Worm (Caenorhabditis elegans) whole organism, L2 larva: ENCODE measurements around the gene Y67D8A.2.

ENCODE experiments used
- F13H6.1 ChIP-seq: sonication (generic microtip); optimal IDR thresholded peaks from 2 replicates; lab custom pipeline; 2016; ENCODE audit warnings: missing genetic modification characterization, missing compliant biosample characterization
- R02D3.7 ChIP-seq: fragments of 150-350 bp; optimal IDR thresholded peaks from 2 replicates; lab custom pipeline; 2014; ENCODE audit warnings: missing biosample characterization, missing genetic modification characterization
- Y55F3AM.14 ChIP-seq: fragments of 200-800 bp; sonication (Bioruptor generic); optimal IDR thresholded peaks from 2 replicates; lab custom pipeline; 2018; ENCODE audit warnings: mild to moderate bottlenecking, missing genetic modification characterization, missing compliant biosample characterization
- ZK546.5 ChIP-seq: sonication (generic microtip); optimal IDR thresholded peaks from 2 replicates; lab custom pipeline; 2017; ENCODE audit warnings: missing biosample characterization, missing genetic modification characterization
- aly-2 ChIP-seq: fragments of 150-350 bp; optimal IDR thresholded peaks from 2 replicates; lab custom pipeline; 2014; ENCODE audit warnings: missing biosample characterization, missing genetic modification characterization
- blmp-1 ChIP-seq: sonication (generic microtip); optimal IDR thresholded peaks from 2 replicates; lab custom pipeline; 2017; ENCODE audit warnings: missing genetic modification characterization, mild to moderate bottlenecking, missing compliant biosample characterization, antibody characterized with exemption, moderate library complexity; ENCODE audit not compliant: insufficient read depth
- ceh-16 ChIP-seq: fragments of 150-350 bp; optimal IDR thresholded peaks from 2 replicates; lab custom pipeline; 2014; ENCODE audit warnings: missing biosample characterization, missing genetic modification characterization
- crh-2 ChIP-seq: sonication (generic microtip); optimal IDR thresholded peaks from 2 replicates; lab custom pipeline; 2017; ENCODE audit warnings: missing biosample characterization, missing genetic modification characterization
- dmd-4 ChIP-seq: sonication (generic microtip); optimal IDR thresholded peaks from 2 replicates; lab custom pipeline; 2017; ENCODE audit warnings: missing biosample characterization, missing genetic modification characterization
- egl-27 ChIP-seq: sonication (generic microtip); optimal IDR thresholded peaks from 3 replicates; lab custom pipeline; 2017; ENCODE audit warnings: missing biosample characterization, missing genetic modification reagents, missing genetic modification characterization
- elt-3 ChIP-seq: sonication (generic microtip); optimal IDR thresholded peaks from 2 replicates; lab custom pipeline; 2017; ENCODE audit warnings: missing biosample characterization, missing genetic modification characterization
- fos-1 ChIP-seq: fragments of 150-350 bp; optimal IDR thresholded peaks from 2 replicates; lab custom pipeline; 2014; ENCODE audit warnings: missing biosample characterization, missing genetic modification characterization
- gmeb-1 ChIP-seq: fragments of 150-350 bp; optimal IDR thresholded peaks from 2 replicates; lab custom pipeline; 2014; ENCODE audit warnings: missing biosample characterization, missing genetic modification characterization
- lin-13 ChIP-seq: fragments of 150-350 bp; optimal IDR thresholded peaks from 2 replicates; lab custom pipeline; 2014; ENCODE audit warnings: missing biosample characterization, missing genetic modification reagents, missing genetic modification characterization
- lsy-2 ChIP-seq, 2 experiments: fragments of 150-350 bp in 1 of 2; sonication (generic microtip) in 1 of 2; optimal IDR thresholded peaks; 2 replicates each; lab custom pipeline; 2014 to 2017; ENCODE audit warnings: missing biosample characterization in 2 of 2, missing genetic modification characterization in 2 of 2
- mbf-1 ChIP-seq: sonication (generic microtip); optimal IDR thresholded peaks from 2 replicates; lab custom pipeline; 2017; ENCODE audit warnings: missing biosample characterization, missing genetic modification characterization
- mdl-1 ChIP-seq, 2 experiments: fragments of 150-350 bp in 1 of 2; sonication (generic microtip) in 1 of 2; optimal IDR thresholded peaks; 2 replicates each; lab custom pipeline; 2017; ENCODE audit warnings: missing biosample characterization in 2 of 2, missing genetic modification characterization in 2 of 2
- nhr-10 ChIP-seq: sonication (generic microtip); optimal IDR thresholded peaks from 2 replicates; lab custom pipeline; 2017; ENCODE audit warnings: missing biosample characterization, missing genetic modification characterization
- nhr-12 ChIP-seq: fragments of 150-350 bp; optimal IDR thresholded peaks from 2 replicates; lab custom pipeline; 2014; ENCODE audit warnings: missing biosample characterization, missing genetic modification characterization
- nhr-21 ChIP-seq: fragments of 150-350 bp; optimal IDR thresholded peaks from 2 replicates; lab custom pipeline; 2014; ENCODE audit warnings: missing biosample characterization, missing genetic modification characterization
- nhr-23 ChIP-seq: fragments of 150-350 bp; optimal IDR thresholded peaks from 2 replicates; lab custom pipeline; 2014; ENCODE audit warnings: missing biosample characterization, missing genetic modification reagents, missing genetic modification characterization
- nhr-237 ChIP-seq: fragments of 150-350 bp; optimal IDR thresholded peaks from 2 replicates; lab custom pipeline; 2014; ENCODE audit warnings: missing biosample characterization, missing genetic modification characterization
- nhr-25 ChIP-seq: fragments of 150-350 bp; sonication (generic microtip); optimal IDR thresholded peaks from 3 replicates; lab custom pipeline; 2014; ENCODE audit warnings: missing biosample characterization, missing genetic modification characterization
- nhr-77 ChIP-seq: fragments of 150-350 bp; optimal IDR thresholded peaks from 2 replicates; lab custom pipeline; 2014; ENCODE audit warnings: missing biosample characterization, missing genetic modification characterization
- peb-1 ChIP-seq: fragments of 150-350 bp; optimal IDR thresholded peaks from 2 replicates; lab custom pipeline; 2014; ENCODE audit warnings: missing biosample characterization, missing genetic modification characterization
- sem-4 ChIP-seq: fragments of 150-350 bp; optimal IDR thresholded peaks from 2 replicates; lab custom pipeline; 2014; ENCODE audit warnings: missing biosample characterization, missing genetic modification reagents, missing genetic modification characterization
- skn-1 ChIP-seq: sonication (generic microtip); optimal IDR thresholded peaks from 2 replicates; lab custom pipeline; 2017; ENCODE audit warnings: missing biosample characterization, missing genetic modification characterization
- sma-3 ChIP-seq: sonication (generic microtip); optimal IDR thresholded peaks from 2 replicates; lab custom pipeline; 2016; ENCODE audit warnings: missing genetic modification reagents, missing genetic modification characterization, missing compliant biosample characterization
- sma-9 ChIP-seq, 2 experiments: fragments of 150-350 bp in 1 of 2; sonication (generic microtip) in 1 of 2; optimal IDR thresholded peaks; 2 replicates each; lab custom pipeline; 2014 to 2016; ENCODE audit warnings: missing genetic modification characterization in 2 of 2, mild to moderate bottlenecking in 1 of 2, missing biosample characterization in 1 of 2, missing compliant biosample characterization in 1 of 2, missing genetic modification reagents in 1 of 2, moderate library complexity in 1 of 2
- unc-39 ChIP-seq: fragments of 150-350 bp; optimal IDR thresholded peaks from 2 replicates; lab custom pipeline; 2014; ENCODE audit warnings: missing biosample characterization, missing genetic modification characterization
- unc-55 ChIP-seq: fragments of 150-350 bp; sonication (generic microtip); optimal IDR thresholded peaks from 3 replicates; lab custom pipeline; 2014; ENCODE audit warnings: missing biosample characterization, missing genetic modification reagents, missing genetic modification characterization
- zag-1 ChIP-seq: fragments of 150-350 bp; optimal IDR thresholded peaks from 2 replicates; lab custom pipeline; 2014; ENCODE audit warnings: missing biosample characterization, missing genetic modification characterization
- ztf-11 ChIP-seq: sonication (generic microtip); optimal IDR thresholded peaks from 2 replicates; lab custom pipeline; 2017; ENCODE audit warnings: missing biosample characterization, missing genetic modification characterization
- ztf-4 ChIP-seq: fragments of 150-350 bp; optimal IDR thresholded peaks from 2 replicates; lab custom pipeline; 2014; ENCODE audit warnings: missing biosample characterization, missing genetic modification characterization

Gene Y67D8A.2

ce11 chrIV:3250020-3250419 is 27.8 kb downstream of the Y67D8A.2 start:
- TF ChIP-seq ztf-4 (tag; lab: Kevin White, UChicago): no peak
- no peak for TF ChIP-seq nhr-77 (tag; lab: Kevin White, UChicago)
- no peak for TF ChIP-seq sma-9 (GFP tag; optimal IDR thresholded peaks at IDR 0.05; lab: Kevin White, UChicago)
- no peak for TF ChIP-seq sma-9 (tag; optimal IDR thresholded peaks at IDR 0.05; lab: Kevin White, UChicago)
- no peak for TF ChIP-seq R02D3.7
- TF ChIP-seq nhr-21 (tag; lab: Kevin White, UChicago): peak; percentile 22
- no peak for TF ChIP-seq sma-3 (GFP tag; lab: Kevin White, UChicago)

- TF ChIP-seq mbf-1 (tag; lab: Kevin White, UChicago) (no peak), blmp-1 (no peak), nhr-77 (tag; lab: Kevin White, UChicago) (no peak), skn-1 (tag; lab: Kevin White, UChicago) (no peak), crh-2 (tag; lab: Kevin White, UChicago) (no peak), nhr-25 (no peak), nhr-12 (tag; lab: Kevin White, UChicago) (no peak), Y55F3AM.14 (GFP tag; lab: Kevin White, UChicago) (no peak), sma-3 (GFP tag; lab: Kevin White, UChicago) (no peak), nhr-237 (tag; lab: Kevin White, UChicago) (no peak), unc-39 (no peak), egl-27 (tag; lab: Kevin White, UChicago) (no peak), aly-2 (tag; lab: Kevin White, UChicago) (no peak), ztf-11 (no peak), ceh-16 (tag; lab: Kevin White, UChicago) (no peak), nhr-10 (tag; lab: Kevin White, UChicago) (no peak)
- TF ChIP-seq, all 48 proteins: peak for 0
Observed at ce11 chrIV:3251551-3251950, 29.3 kb downstream of the Y67D8A.2 start.

DNA sequence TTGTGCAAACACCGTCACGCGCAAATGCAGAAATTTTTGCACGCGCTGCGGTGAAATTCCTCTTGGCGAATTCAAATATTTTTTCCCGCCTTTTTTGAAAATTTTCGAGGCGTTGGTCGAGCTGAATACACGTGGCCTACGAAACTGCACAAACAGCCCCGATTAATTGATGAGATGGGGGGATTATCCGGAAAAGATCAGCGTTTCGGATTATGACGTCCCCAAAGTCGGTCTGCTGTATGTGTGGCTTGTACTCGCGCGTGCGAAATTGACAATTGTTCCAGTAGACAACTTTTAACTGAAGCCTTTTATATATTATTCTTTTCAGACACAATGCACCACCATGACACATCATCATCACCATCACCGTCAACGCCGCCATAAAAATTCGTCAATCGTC is 29.8 kb downstream of the Y67D8A.2 start:
- TF ChIP-seq dmd-4 (tag; lab: Kevin White, UChicago) (no peak), fos-1 (tag; lab: Kevin White, UChicago) (no peak), elt-3 (tag; lab: Kevin White, UChicago) (no peak), sma-9 (GFP tag; optimal IDR thresholded peaks at IDR 0.05; lab: Kevin White, UChicago) (no peak), sma-9 (tag; optimal IDR thresholded peaks at IDR 0.05; lab: Kevin White, UChicago) (no peak), ceh-16 (tag; lab: Kevin White, UChicago) (no peak), unc-55 (GFP tag; lab: Kevin White, UChicago) (no peak), lin-13 (GFP tag; lab: Kevin White, UChicago) (no peak), peb-1 (tag; lab: Kevin White, UChicago) (no peak), nhr-23 (tag; lab: Kevin White, UChicago) (no peak), F13H6.1 (no peak), mdl-1 (tag; optimal IDR thresholded peaks at IDR 0.05; lab: Kevin White, UChicago) (no peak), zag-1 (tag; lab: Kevin White, UChicago) (no peak), unc-39 (no peak), sma-3 (GFP tag; lab: Kevin White, UChicago) (no peak), Y55F3AM.14 (GFP tag; lab: Kevin White, UChicago) (no peak), lsy-2 (tag; optimal IDR thresholded peaks at IDR 0.05; lab: Kevin White, UChicago) (no peak), egl-27 (tag; lab: Kevin White, UChicago) (no peak), ZK546.5 (tag; lab: Kevin White, UChicago) (no peak)

DNA sequence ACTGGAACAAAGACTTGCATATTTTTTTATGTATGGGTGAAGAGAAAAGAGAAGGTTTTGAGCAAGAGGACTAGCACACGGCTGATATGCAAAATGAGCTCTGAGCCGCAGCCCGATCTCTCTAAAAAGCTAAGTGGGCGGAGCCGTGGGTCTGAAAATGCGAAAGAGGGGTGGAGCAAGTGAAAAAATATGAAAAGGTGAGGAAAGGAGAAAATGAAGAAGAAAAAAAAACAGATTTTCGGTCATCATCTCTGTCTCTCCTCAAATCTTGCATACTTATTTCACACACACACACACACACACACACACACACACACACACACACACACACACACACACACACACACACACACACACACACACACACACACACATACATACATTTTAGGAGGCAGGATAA is 32.2 kb downstream of the Y67D8A.2 start, which contains the start of gene dmd-9:
dmd-9 (minus strand) TSS at position 101 of the 400 bp plus-strand sequence.
- TF ChIP-seq fos-1 (tag; lab: Kevin White, UChicago) (no peak), elt-3 (tag; lab: Kevin White, UChicago) (no peak), F13H6.1 (no peak), nhr-237 (tag; lab: Kevin White, UChicago) (no peak)

DNA sequence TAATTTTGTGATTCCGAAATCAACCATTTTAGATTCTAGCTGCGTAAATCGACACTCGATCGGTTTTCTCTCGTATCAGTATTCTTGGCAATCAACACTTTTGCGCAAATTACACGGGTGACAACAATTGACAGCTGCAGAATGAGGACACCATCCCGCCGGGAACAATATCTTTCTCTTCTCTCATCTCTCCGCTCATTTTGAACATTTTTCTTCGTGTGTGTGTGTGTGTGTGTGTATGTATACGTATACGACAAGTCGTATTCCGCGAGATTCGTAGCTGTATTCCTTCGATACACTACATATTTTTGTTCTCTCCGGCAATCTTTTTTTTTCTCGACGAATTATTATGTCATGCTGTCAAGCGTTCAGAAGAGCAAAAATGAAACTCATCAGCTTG is 34.6 kb downstream of the Y67D8A.2 start:
- TF ChIP-seq nhr-21 (tag; lab: Kevin White, UChicago): peak; percentile 9
- TF ChIP-seq sem-4: no peak
- TF ChIP-seq nhr-25: no peak
- no peak for TF ChIP-seq gmeb-1 (tag; lab: Kevin White, UChicago)
- TF ChIP-seq zag-1 (tag; lab: Kevin White, UChicago): no peak
